Fruit fly (Drosophila melanogaster) whole organism: ENCODE results near the gene br.

ENCODE experiments used
- CG8478 ChIP-seq: fragments of >200 bp; optimal IDR thresholded peaks from 2 replicates; lab custom pipeline; 2018; ENCODE audit warnings: inconsistent platforms
- Dll ChIP-seq: fragments of >200 bp; optimal IDR thresholded peaks from 2 replicates; lab custom pipeline; 2017
- EcR ChIP-seq, 2 experiments: fragments of >200 bp; optimal IDR thresholded peaks; 2 replicates each; lab custom pipeline; 2017; ENCODE audit warnings: missing biosample characterization in 2 of 2, missing genetic modification characterization in 2 of 2, missing genetic modification reagents in 2 of 2
- pan ChIP-seq: fragments of >200 bp; optimal IDR thresholded peaks from 2 replicates; lab custom pipeline; 2017
- psq ChIP-seq: fragments of >200 bp; optimal IDR thresholded peaks from 2 replicates; lab custom pipeline; 2017
- usp ChIP-seq: fragments of >200 bp; optimal IDR thresholded peaks from 2 replicates; lab custom pipeline; 2017; ENCODE audit warnings: missing biosample characterization, missing genetic modification characterization, mixed read lengths

DNA sequence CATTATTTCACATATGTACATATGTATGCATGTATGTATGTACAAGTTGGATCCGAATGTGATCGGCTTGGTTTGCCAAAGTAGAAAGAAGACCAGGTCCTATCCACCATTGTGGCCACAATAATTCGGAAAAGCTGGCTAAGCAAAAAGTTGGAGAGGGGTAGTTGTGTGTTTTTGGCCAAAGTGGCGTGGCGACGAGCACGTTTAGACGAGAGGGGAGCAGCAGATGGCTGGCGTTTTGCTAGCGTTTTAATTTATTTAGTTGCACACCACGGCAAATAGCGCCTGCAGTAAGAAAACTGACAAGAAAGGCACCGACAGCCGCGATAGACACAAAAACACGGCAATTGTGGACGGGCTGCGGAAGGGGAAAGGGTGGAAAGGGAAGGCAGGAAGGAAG, 50.2 kb downstream of the br start:
- no peak for TF ChIP-seq psq
- TF ChIP-seq Dll (lab: Kevin White, UChicago) = no peak
- no peak for TF ChIP-seq CG8478 (lab: Kevin White, UChicago)
- no peak for TF ChIP-seq usp (GFP tag; lab: Kevin White, UChicago)
- no peak for TF ChIP-seq pan
- TF ChIP-seq EcR (GFP tag; optimal IDR thresholded peaks at IDR 0.05; lab: Kevin White, UChicago) = no peak
